Fruit fly (Drosophila melanogaster) whole organism, embryonic: Measurements from ENCODE around the gene Bcat.

Experiments used
- CG10267 ChIP-seq: fragments of 200-800 bp; sonication (Bioruptor generic); optimal IDR thresholded peaks from 2 replicates; lab custom pipeline; 2018; ENCODE audit warnings: missing biosample characterization, mild to moderate bottlenecking, missing genetic modification characterization, moderate library complexity
- CG11456 ChIP-seq: fragments of 200-800 bp; sonication (Bioruptor generic); IDR thresholded peaks from 3 replicates; pipeline ENCODE4 v1.3.6; 2022; ENCODE audit warnings: missing biosample characterization, missing genetic modification characterization
- CG12659 ChIP-seq: fragments of 200-800 bp; sonication (Bioruptor generic); optimal IDR thresholded peaks from 3 replicates; lab custom pipeline; 2017; ENCODE audit warnings: mild to moderate bottlenecking, missing biosample characterization, missing genetic modification reagents, missing genetic modification characterization
- CG14710 ChIP-seq: fragments of 200-800 bp; sonication (Bioruptor generic); optimal IDR thresholded peaks from 3 replicates; lab custom pipeline; 2019; ENCODE audit warnings: missing biosample characterization, mild to moderate bottlenecking, missing genetic modification characterization, moderate library complexity
- CG15011 ChIP-seq: fragments of 200-800 bp; sonication (Bioruptor generic); optimal IDR thresholded peaks from 3 replicates; lab custom pipeline; 2018; ENCODE audit warnings: missing biosample characterization, mild to moderate bottlenecking, missing genetic modification characterization
- CG15601 ChIP-seq: fragments of 200-800 bp; sonication (Bioruptor generic); optimal IDR thresholded peaks from 3 replicates; lab custom pipeline; 2019; ENCODE audit warnings: missing biosample characterization, mild to moderate bottlenecking, missing genetic modification characterization, moderate library complexity
- CG16779 ChIP-seq: fragments of 200-800 bp; sonication (Bioruptor generic); IDR thresholded peaks from 2 replicates; pipeline ENCODE4 v1.3.6; 2022; ENCODE audit warnings: missing biosample characterization, missing genetic modification characterization
- CG18599 ChIP-seq: fragments of 200-800 bp; sonication (Bioruptor generic); optimal IDR thresholded peaks from 3 replicates; lab custom pipeline; 2017; ENCODE audit warnings: missing biosample characterization, missing genetic modification characterization, mild to moderate bottlenecking, moderate library complexity, missing genetic modification reagents
- CG2116 ChIP-seq: fragments of 200-800 bp; sonication (Bioruptor generic); optimal IDR thresholded peaks from 3 replicates; lab custom pipeline; 2018; ENCODE audit warnings: missing biosample characterization, mild to moderate bottlenecking, missing genetic modification characterization
- CG2712 ChIP-seq: fragments of 200-800 bp; optimal IDR thresholded peaks from 3 replicates; lab custom pipeline; 2019; ENCODE audit warnings: missing biosample characterization, mild to moderate bottlenecking, missing genetic modification characterization, moderate library complexity
- CG32767 ChIP-seq: fragments of 200-800 bp; sonication (Bioruptor generic); IDR thresholded peaks from 2 replicates; pipeline ENCODE4 v1.3.6; 2022; ENCODE audit warnings: missing biosample characterization, missing genetic modification characterization
- CG3847 ChIP-seq: fragments of 200-800 bp; sonication (Bioruptor generic); IDR thresholded peaks from 2 replicates; pipeline ENCODE4 v1.3.6; 2022; ENCODE audit warnings: missing biosample characterization, missing genetic modification characterization
- CG43689 ChIP-seq: fragments of 200-800 bp; sonication (Bioruptor generic); IDR thresholded peaks from 2 replicates; pipeline ENCODE4 v1.3.6; 2022; ENCODE audit warnings: missing biosample characterization, missing genetic modification characterization
- CG7357 ChIP-seq: fragments of 200-800 bp; sonication (Bioruptor generic); IDR thresholded peaks from 3 replicates; pipeline ENCODE4 v1.3.6; 2022; ENCODE audit warnings: missing biosample characterization, missing genetic modification characterization
- CG8478 ChIP-seq: fragments of >200 bp; optimal IDR thresholded peaks from 2 replicates; lab custom pipeline; 2018
- CHES-1-like ChIP-seq: fragments of 200-800 bp; sonication (Bioruptor generic); optimal IDR thresholded peaks from 2 replicates; lab custom pipeline; 2016; ENCODE audit warnings: missing biosample characterization, missing genetic modification characterization
- E2f1 ChIP-seq: fragments of 200-800 bp; sonication (Bioruptor generic); IDR thresholded peaks from 2 replicates; pipeline ENCODE4 v1.3.6; 2022; ENCODE audit warnings: missing biosample characterization, missing genetic modification characterization
- E2f2 ChIP-seq: fragments of 200-800 bp; sonication (Bioruptor generic); IDR thresholded peaks from 2 replicates; pipeline ENCODE4 v1.3.6; 2022; ENCODE audit warnings: missing biosample characterization, missing genetic modification characterization
- Eip74EF ChIP-seq, 2 experiments: fragments of 200-800 bp in 1 of 2; fragments of >200 bp in 1 of 2; sonication (Bioruptor generic) in 1 of 2; optimal IDR thresholded peaks; 2 replicates each; lab custom pipeline; 2017 to 2019; ENCODE audit warnings: missing biosample characterization in 2 of 2, missing genetic modification characterization in 2 of 2, mild to moderate bottlenecking in 1 of 2, moderate library complexity in 1 of 2
- Ets97D ChIP-seq: fragments of 200-800 bp; sonication (Bioruptor generic); optimal IDR thresholded peaks from 3 replicates; lab custom pipeline; 2016; ENCODE audit warnings: missing biosample characterization, missing genetic modification characterization
- Fer1 ChIP-seq: fragments of 200-800 bp; sonication (Bioruptor generic); optimal IDR thresholded peaks from 2 replicates; lab custom pipeline; 2017; ENCODE audit warnings: missing biosample characterization, mild to moderate bottlenecking, missing genetic modification characterization
- Fer3 ChIP-seq: fragments of 200-800 bp; sonication (Bioruptor generic); optimal IDR thresholded peaks from 2 replicates; lab custom pipeline; 2018; ENCODE audit warnings: missing biosample characterization, mild to moderate bottlenecking, missing genetic modification characterization, moderate library complexity
- Jarid2 ChIP-seq: fragments of 200-800 bp; sonication (Bioruptor generic); optimal IDR thresholded peaks from 3 replicates; lab custom pipeline; 2017; ENCODE audit warnings: mild to moderate bottlenecking, missing biosample characterization, missing genetic modification reagents, missing genetic modification characterization
- MBD-R2 ChIP-seq: fragments of 200-800 bp; sonication (Bioruptor generic); IDR thresholded peaks from 2 replicates; pipeline ENCODE4 v1.3.6; 2022; ENCODE audit warnings: missing biosample characterization, missing genetic modification characterization
- Mrtf ChIP-seq: fragments of 200-800 bp; sonication (Bioruptor generic); IDR thresholded peaks from 3 replicates; pipeline ENCODE4 v1.3.6; 2022; ENCODE audit warnings: missing biosample characterization, missing genetic modification characterization
- Myb ChIP-seq: fragments of 200-800 bp; sonication (Bioruptor generic); optimal IDR thresholded peaks from 2 replicates; lab custom pipeline; 2016; ENCODE audit warnings: missing biosample characterization, missing genetic modification characterization
- Nf-YA ChIP-seq: fragments of 200-800 bp; sonication (Bioruptor generic); IDR thresholded peaks from 2 replicates; pipeline ENCODE4 v1.3.6; 2022; ENCODE audit warnings: missing biosample characterization, missing genetic modification characterization
- Oli ChIP-seq: fragments of 200-800 bp; sonication (Bioruptor generic); optimal IDR thresholded peaks from 2 replicates; lab custom pipeline; 2018; ENCODE audit warnings: missing biosample characterization, mild to moderate bottlenecking, missing genetic modification characterization, moderate library complexity
- Vsx1 ChIP-seq: fragments of 200-800 bp; sonication (Bioruptor generic); optimal IDR thresholded peaks from 2 replicates; lab custom pipeline; 2017; ENCODE audit warnings: missing biosample characterization, mild to moderate bottlenecking, missing genetic modification characterization, missing genetic modification reagents
- ase ChIP-seq: fragments of 200-800 bp; sonication (Bioruptor generic); IDR thresholded peaks from 3 replicates; pipeline ENCODE4 v1.3.6; 2022; ENCODE audit warnings: missing biosample characterization, missing genetic modification characterization
- caup ChIP-seq: fragments of 200-800 bp; sonication (Bioruptor generic); optimal IDR thresholded peaks from 3 replicates; lab custom pipeline; 2017; ENCODE audit warnings: missing biosample characterization, mild to moderate bottlenecking, missing genetic modification characterization, moderate library complexity; ENCODE audit not compliant: severe bottlenecking
- crol ChIP-seq: fragments of 200-800 bp; sonication (Bioruptor generic); IDR thresholded peaks from 2 replicates; pipeline ENCODE4 v1.3.6; 2022; ENCODE audit warnings: missing biosample characterization, missing genetic modification characterization
- crp ChIP-seq, 2 experiments: fragments of 200-800 bp; sonication (Bioruptor generic); optimal IDR thresholded peaks; 2 replicates in 1 of 2; 3 replicates in 1 of 2; lab custom pipeline; 2017; ENCODE audit warnings: missing biosample characterization in 2 of 2, missing genetic modification characterization in 2 of 2, mild to moderate bottlenecking in 1 of 2, moderate library complexity in 1 of 2
- dpn ChIP-seq, 2 experiments: fragments of 200-800 bp; sonication (Bioruptor generic); optimal IDR thresholded peaks; 3 replicates each; lab custom pipeline; 2016; ENCODE audit warnings: missing biosample characterization in 2 of 2, missing genetic modification characterization in 2 of 2
- ewg ChIP-seq: fragments of 200-800 bp; sonication (Bioruptor generic); optimal IDR thresholded peaks from 3 replicates; lab custom pipeline; 2017; ENCODE audit warnings: mild to moderate bottlenecking, missing biosample characterization, missing genetic modification reagents, missing genetic modification characterization
- fd102C ChIP-seq: fragments of 200-800 bp; sonication (Bioruptor generic); optimal IDR thresholded peaks from 2 replicates; lab custom pipeline; 2018; ENCODE audit warnings: missing biosample characterization, mild to moderate bottlenecking, missing genetic modification characterization, moderate library complexity
- fru ChIP-seq: fragments of >200 bp; optimal IDR thresholded peaks from 2 replicates; lab custom pipeline; 2017
- h ChIP-seq: fragments of >200 bp; optimal IDR thresholded peaks from 2 replicates; lab custom pipeline; 2017
- pum ChIP-seq: fragments of 200-800 bp; sonication (Bioruptor generic); optimal IDR thresholded peaks from 2 replicates; lab custom pipeline; 2016; ENCODE audit warnings: missing biosample characterization, missing genetic modification characterization
- ranshi ChIP-seq: fragments of 200-800 bp; sonication (Bioruptor generic); IDR thresholded peaks from 2 replicates; pipeline ENCODE4 v1.3.6; 2022; ENCODE audit warnings: missing biosample characterization, missing genetic modification characterization
- sc ChIP-seq, 3 experiments: fragments of >200 bp in 2 of 3; fragments of 200-800 bp in 1 of 3; sonication (Bioruptor generic) in 1 of 3; optimal IDR thresholded peaks; 2 replicates in 2 of 3; 3 replicates in 1 of 3; lab custom pipeline; 2017; ENCODE audit warnings: mild to moderate bottlenecking in 1 of 3, missing biosample characterization in 1 of 3, missing genetic modification characterization in 1 of 3, missing genetic modification reagents in 1 of 3
- sens ChIP-seq: fragments of 200-800 bp; sonication (Bioruptor generic); peaks from one replicate; lab custom pipeline; 2016; ENCODE audit warnings: missing biosample characterization, missing genetic modification characterization
- sim ChIP-seq: fragments of 200-800 bp; sonication (Bioruptor generic); IDR thresholded peaks from 2 replicates; pipeline ENCODE4 v1.3.6; 2022; ENCODE audit warnings: missing biosample characterization, missing genetic modification characterization
- sima ChIP-seq: fragments of 200-800 bp; sonication (Bioruptor generic); optimal IDR thresholded peaks from 2 replicates; lab custom pipeline; 2016; ENCODE audit warnings: missing biosample characterization, missing genetic modification characterization
- so ChIP-seq: fragments of 200-800 bp; sonication (Bioruptor generic); IDR thresholded peaks from 3 replicates; pipeline ENCODE4 v1.3.6; 2022; ENCODE audit warnings: missing biosample characterization, missing genetic modification characterization
- tio ChIP-seq: fragments of 200-800 bp; sonication (Bioruptor generic); optimal IDR thresholded peaks from 2 replicates; lab custom pipeline; 2017; ENCODE audit warnings: missing biosample characterization, missing genetic modification characterization, inconsistent platforms
- tll ChIP-seq, 2 experiments: fragments of 200-800 bp in 1 of 2; fragments of >200 bp in 1 of 2; sonication (Bioruptor generic) in 1 of 2; optimal IDR thresholded peaks; 2 replicates each; lab custom pipeline; 2017 to 2019; ENCODE audit warnings: missing biosample characterization in 2 of 2, missing genetic modification characterization in 2 of 2, mild to moderate bottlenecking in 1 of 2, moderate library complexity in 1 of 2
- twi ChIP-seq: fragments of 200-800 bp; optimal IDR thresholded peaks from 2 replicates; lab custom pipeline; 2019; ENCODE audit warnings: missing biosample characterization, mild to moderate bottlenecking, missing genetic modification characterization, moderate library complexity
- wek ChIP-seq: fragments of 200-800 bp; sonication (Bioruptor generic); optimal IDR thresholded peaks from 3 replicates; lab custom pipeline; 2018; ENCODE audit warnings: missing biosample characterization, mild to moderate bottlenecking, missing genetic modification characterization, moderate library complexity
- zfh1 ChIP-seq: fragments of 200-800 bp; sonication (Bioruptor generic); IDR thresholded peaks from 3 replicates; pipeline ENCODE4 v1.3.6; 2022; ENCODE audit warnings: missing biosample characterization, missing genetic modification characterization

Bcat gene

DNA sequence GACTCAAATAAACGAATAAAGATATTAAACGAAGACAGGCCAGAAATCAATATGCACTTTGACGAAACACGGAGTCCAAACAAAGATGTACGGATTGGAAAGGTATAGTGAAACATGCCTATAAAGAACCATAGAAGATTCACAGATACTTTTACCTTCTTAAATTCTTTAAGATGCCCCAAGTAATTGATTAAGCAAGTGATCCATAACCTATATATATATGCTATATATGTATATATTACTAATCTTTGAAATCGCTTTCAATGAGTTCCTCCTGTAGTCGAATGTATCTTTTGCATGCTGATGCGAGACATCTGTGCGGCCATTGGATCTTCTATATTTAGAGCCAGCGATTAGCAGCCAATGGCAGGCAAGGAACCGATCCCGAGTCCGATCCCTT is 28.6 kb upstream of the Bcat start, which contains the start of gene dmrt11E:
Gene dmrt11E, plus strand, starts transcription at position 43 of the 400 bp plus-strand sequence.
- TF ChIP-seq caup (GFP tag; lab: Kevin White, UChicago) = no peak
- peak; percentile 27 for TF ChIP-seq wek
- no peak for TF ChIP-seq h
- peak; percentile 79 for TF ChIP-seq sens (GFP tag; lab: Kevin White, UChicago)
- peak; percentile 76 for TF ChIP-seq twi (tag; lab: Kevin White, UChicago)
- TF ChIP-seq sim = 0 out of 2 replicates have a peak, but pooled peaks have one; percentile 51
- TF ChIP-seq pum (GFP tag; lab: Kevin White, UChicago) = no peak
- TF ChIP-seq CG11456 (GFP tag; lab: Robert Waterston, UW) = no peak
- TF ChIP-seq CG10267 (tag; lab: Kevin White, UChicago) = peak; percentile 71
- no peak for TF ChIP-seq CG16779 (GFP tag; lab: Robert Waterston, UW)
- no peak for TF ChIP-seq Jarid2 (GFP tag; lab: Kevin White, UChicago)
- TF ChIP-seq ranshi = peak; percentile 49; the same call in 1 of the 2 replicates
- no peak for TF ChIP-seq so (GFP tag; lab: Robert Waterston, UW)
- TF ChIP-seq sima (GFP tag; lab: Kevin White, UChicago) = no peak
- TF ChIP-seq Fer1 = no peak
- TF ChIP-seq Eip74EF (GFP tag; optimal IDR thresholded peaks at IDR 0.05; lab: Kevin White, UChicago) = peak in 1 of 2 experiments; percentile 41
- peak; percentile 18; the same call in 1 of the 2 replicates for TF ChIP-seq MBD-R2
- TF ChIP-seq CG32767 (GFP tag; lab: Robert Waterston, UW) = 0 out of 2 replicates have a peak, but pooled peaks have one; percentile 23
- TF ChIP-seq CG2116 (GFP tag; lab: Kevin White, UChicago) = no peak
- TF ChIP-seq Fer3 (tag; lab: Kevin White, UChicago) = peak; percentile 36
- peak; percentile 75 for TF ChIP-seq CG14710 (tag; lab: Kevin White, UChicago)
- TF ChIP-seq Oli (tag; lab: Kevin White, UChicago) = peak; percentile 60
- TF ChIP-seq sc (optimal IDR thresholded peaks at IDR 0.05; lab: Kevin White, UChicago) = no peak
- TF ChIP-seq sc (GFP tag; optimal IDR thresholded peaks at IDR 0.05; lab: Kevin White, UChicago) = peak; percentile 48
- peak in 1 of 2 experiments; percentile 55 for TF ChIP-seq dpn (GFP tag; optimal IDR thresholded peaks at IDR 0.05; lab: Kevin White, UChicago)
- peak; percentile 54; the same call in 1 of the 3 replicates for TF ChIP-seq Mrtf
- 0 out of 2 replicates have a peak, but pooled peaks have one; percentile 16 for TF ChIP-seq E2f2 (GFP tag; lab: Robert Waterston, UW)
- TF ChIP-seq CG12659 (GFP tag; lab: Kevin White, UChicago) = peak; percentile 20
- TF ChIP-seq Ets97D (GFP tag; lab: Kevin White, UChicago) = no peak
- no peak for TF ChIP-seq CG8478
- TF ChIP-seq CG18599 = peak; percentile 10
- TF ChIP-seq CG15011 (GFP tag; lab: Kevin White, UChicago) = no peak
- peak; percentile 41 for TF ChIP-seq Nf-YA
- no peak for TF ChIP-seq CG43689 (GFP tag; lab: Robert Waterston, UW)
- no peak for TF ChIP-seq crol
- no peak; the same call in 1 of the 2 replicates for TF ChIP-seq CG3847 (GFP tag; lab: Robert Waterston, UW)
- TF ChIP-seq Myb (GFP tag; lab: Kevin White, UChicago) = no peak
- peak; percentile 87 for TF ChIP-seq zfh1 (GFP tag; lab: Robert Waterston, UW)
- no peak for TF ChIP-seq CHES-1-like (GFP tag; lab: Kevin White, UChicago)
- TF ChIP-seq CG7357 = peak; percentile 41; the same call in 1 of the 3 replicates
- peak; percentile 41; the same call in 1 of the 3 replicates for TF ChIP-seq ase (GFP tag; lab: Robert Waterston, UW)
- no peak for TF ChIP-seq tll (GFP tag; optimal IDR thresholded peaks at IDR 0.05; lab: Kevin White, UChicago)
- TF ChIP-seq E2f1 (GFP tag; lab: Robert Waterston, UW) = peak; percentile 61
- no peak for TF ChIP-seq fru (lab: Kevin White, UChicago)
- TF ChIP-seq fd102C = peak; percentile 45
- TF ChIP-seq tio (GFP tag; lab: Kevin White, UChicago) = peak; percentile 22
- TF ChIP-seq CG15601 (tag; lab: Kevin White, UChicago) = peak; percentile 59
- no peak for TF ChIP-seq Vsx1
- peak; percentile 86 for TF ChIP-seq CG2712 (tag; lab: Kevin White, UChicago)
- TF ChIP-seq ewg = peak; percentile 35
- TF ChIP-seq crp (GFP tag; optimal IDR thresholded peaks at IDR 0.05; lab: Kevin White, UChicago) = no peak
